Worm (Caenorhabditis elegans) whole organism, young adult: ENCODE measurements around the gene glb-20.
A peak's percentile ranks its signal among the peaks of the same experiment; 100 is the strongest.

Experiments used
- B0019.2 ChIP-seq: fragments of 200-800 bp; sonication (Bioruptor generic); conservative IDR thresholded peaks from 2 replicates; pipeline ENCODE4 v1.3.6; 2022; ENCODE audit warnings: missing genetic modification reagents, missing genetic modification characterization, missing compliant biosample characterization
- B0035.1 ChIP-seq: sonication (generic microtip); optimal IDR thresholded peaks from 2 replicates; lab custom pipeline; 2016; ENCODE audit warnings: missing genetic modification characterization, mild to moderate bottlenecking, missing compliant biosample characterization, missing genotype, missing genetic modification reagents
- B0261.1 ChIP-seq: sonication (generic microtip); optimal IDR thresholded peaks from 2 replicates; lab custom pipeline; 2016; ENCODE audit warnings: mild to moderate bottlenecking, missing genetic modification characterization, moderate library complexity, missing compliant biosample characterization
- B0336.3 ChIP-seq: fragments of 200-800 bp; sonication (Bioruptor generic); IDR thresholded peaks from 2 replicates; pipeline ENCODE4 v1.3.6; 2022; ENCODE audit warnings: missing genetic modification characterization, missing compliant biosample characterization
- F22D6.2 ChIP-seq: sonication (generic microtip); optimal IDR thresholded peaks from 2 replicates; lab custom pipeline; 2016; ENCODE audit warnings: mild to moderate bottlenecking, missing genetic modification characterization, missing compliant biosample characterization
- F33H1.4 ChIP-seq: fragments of 200-800 bp; sonication (Bioruptor generic); IDR thresholded peaks from 2 replicates; pipeline ENCODE4 v1.3.6; 2022; ENCODE audit warnings: missing genetic modification reagents, missing genetic modification characterization, missing compliant biosample characterization
- F52B5.7 ChIP-seq: sonication (generic microtip); optimal IDR thresholded peaks from 2 replicates; lab custom pipeline; 2016; ENCODE audit warnings: mild to moderate bottlenecking, missing genetic modification characterization, missing compliant biosample characterization
- Y67H2A.10 ChIP-seq: fragments of 200-800 bp; sonication (Bioruptor generic); conservative IDR thresholded peaks from 2 replicates; pipeline ENCODE4 v1.3.6; 2022; ENCODE audit warnings: missing genetic modification reagents, missing genetic modification characterization, missing compliant biosample characterization
- Y95B8A.8 ChIP-seq: fragments of 200-800 bp; sonication (Bioruptor generic); IDR thresholded peaks from 2 replicates; pipeline ENCODE4 v1.3.6; 2022; ENCODE audit warnings: missing genetic modification reagents, missing genetic modification characterization, missing compliant biosample characterization
- attf-5 ChIP-seq: fragments of 200-800 bp; sonication (Bioruptor generic); optimal IDR thresholded peaks from 2 replicates; lab custom pipeline; 2018; ENCODE audit warnings: mild to moderate bottlenecking, missing genetic modification characterization, missing compliant biosample characterization
- bed-2 ChIP-seq: fragments of 200-800 bp; sonication (Bioruptor generic); IDR thresholded peaks from 2 replicates; pipeline ENCODE4 v1.3.6; 2022; ENCODE audit warnings: missing genetic modification reagents, missing genetic modification characterization, missing compliant biosample characterization
- ceh-27 ChIP-seq: fragments of 200-800 bp; sonication (Bioruptor generic); optimal IDR thresholded peaks from 2 replicates; lab custom pipeline; 2018; ENCODE audit warnings: mild to moderate bottlenecking, missing genetic modification characterization, moderate library complexity, missing compliant biosample characterization
- die-1 ChIP-seq: sonication (generic microtip); optimal IDR thresholded peaks from 2 replicates; lab custom pipeline; 2016; ENCODE audit warnings: missing genotype, mild to moderate bottlenecking, missing genetic modification characterization, missing compliant biosample characterization
- dpl-1 ChIP-seq: fragments of 150-350 bp; optimal IDR thresholded peaks from 2 replicates; lab custom pipeline; 2014; ENCODE audit warnings: missing biosample characterization, missing genetic modification reagents, missing genetic modification characterization
- egl-18 ChIP-seq: fragments of 200-800 bp; sonication (Bioruptor generic); IDR thresholded peaks from 2 replicates; pipeline ENCODE4 v1.3.6; 2022; ENCODE audit warnings: missing genetic modification reagents, missing genetic modification characterization, missing compliant biosample characterization
- egrh-3 ChIP-seq: fragments of 200-800 bp; sonication (Bioruptor generic); IDR thresholded peaks from 2 replicates; pipeline ENCODE4 v1.3.6; 2022; ENCODE audit warnings: missing genetic modification reagents, missing genetic modification characterization, missing compliant biosample characterization
- gei-17 ChIP-seq: fragments of 200-800 bp; sonication (Bioruptor generic); optimal IDR thresholded peaks from 2 replicates; lab custom pipeline; 2018; ENCODE audit warnings: mild to moderate bottlenecking, missing genetic modification characterization, missing compliant biosample characterization
- hmg-20 ChIP-seq: fragments of 200-800 bp; sonication (Bioruptor generic); IDR thresholded peaks from 2 replicates; pipeline ENCODE4 v1.3.6; 2022; ENCODE audit warnings: missing genetic modification reagents, missing genetic modification characterization, missing compliant biosample characterization
- hsf-1 ChIP-seq: fragments of 200-800 bp; sonication (Bioruptor generic); IDR thresholded peaks from 2 replicates; pipeline ENCODE4 v1.3.6; 2022; ENCODE audit warnings: missing genetic modification reagents, missing genetic modification characterization, missing compliant biosample characterization
- lag-1 ChIP-seq: fragments of 200-800 bp; sonication (Bioruptor generic); IDR thresholded peaks from 2 replicates; pipeline ENCODE4 v1.3.6; 2022; ENCODE audit warnings: missing genetic modification reagents, missing genetic modification characterization, missing compliant biosample characterization
- lin-26 ChIP-seq: fragments of 200-800 bp; sonication (Bioruptor generic); IDR thresholded peaks from 2 replicates; pipeline ENCODE4 v1.3.6; 2022; ENCODE audit warnings: missing genetic modification reagents, missing genetic modification characterization, missing compliant biosample characterization
- madf-10 ChIP-seq: sonication (generic microtip); optimal IDR thresholded peaks from 2 replicates; lab custom pipeline; 2016; ENCODE audit warnings: mild to moderate bottlenecking, missing genetic modification characterization, missing compliant biosample characterization
- madf-3 ChIP-seq: fragments of 200-800 bp; sonication (Bioruptor generic); IDR thresholded peaks from 2 replicates; pipeline ENCODE4 v1.3.6; 2022; ENCODE audit warnings: missing genetic modification reagents, missing genetic modification characterization, missing compliant biosample characterization
- madf-8 ChIP-seq: fragments of 200-800 bp; sonication (Bioruptor generic); conservative IDR thresholded peaks from 2 replicates; pipeline ENCODE4 v1.3.6; 2022; ENCODE audit warnings: missing genetic modification reagents, missing genetic modification characterization, missing compliant biosample characterization
- mcd-1 ChIP-seq: fragments of 200-800 bp; sonication (Bioruptor generic); IDR thresholded peaks from 2 replicates; pipeline ENCODE4 v1.3.6; 2022; ENCODE audit warnings: missing genetic modification reagents, missing genetic modification characterization, missing compliant biosample characterization
- nfya-1 ChIP-seq: sonication (generic microtip); optimal IDR thresholded peaks from 2 replicates; lab custom pipeline; 2017; ENCODE audit warnings: antibody characterized with exemption, missing compliant biosample characterization, missing genetic modification characterization, borderline replicate concordance; ENCODE audit not compliant: insufficient read depth
- nhr-80 ChIP-seq: sonication (generic microtip); optimal IDR thresholded peaks from 2 replicates; lab custom pipeline; 2016; ENCODE audit warnings: missing genetic modification characterization, missing compliant biosample characterization
- pbrm-1 ChIP-seq: fragments of 200-800 bp; sonication (Bioruptor generic); IDR thresholded peaks from 2 replicates; pipeline ENCODE4 v1.3.6; 2022; ENCODE audit warnings: missing genetic modification reagents, missing genetic modification characterization, missing compliant biosample characterization
- pha-4 ChIP-seq: fragments of 150-350 bp; sonication (generic microtip); optimal IDR thresholded peaks from 2 replicates; lab custom pipeline; 2014; ENCODE audit warnings: missing biosample characterization, missing genetic modification reagents, missing genetic modification characterization
- rcor-1 ChIP-seq: fragments of 200-800 bp; sonication (Bioruptor generic); IDR thresholded peaks from 2 replicates; pipeline ENCODE4 v1.3.6; 2022; ENCODE audit warnings: missing genetic modification reagents, missing genetic modification characterization, missing compliant biosample characterization
- rec-8 ChIP-seq, 2 experiments: sonication (generic microtip); optimal IDR thresholded peaks; 2 replicates each; lab custom pipeline; 2016; ENCODE audit warnings: mild to moderate bottlenecking in 2 of 2, missing genetic modification characterization in 2 of 2, missing genetic modification reagents in 2 of 2, missing genotype in 2 of 2, missing biosample characterization in 1 of 2, missing compliant biosample characterization in 1 of 2, moderate library complexity in 1 of 2
- rpc-1 ChIP-seq, 2 experiments: fragments of 150-350 bp in 1 of 2; sonication (generic microtip) in 1 of 2; optimal IDR thresholded peaks; 2 replicates each; lab custom pipeline; 2014 to 2018; ENCODE audit warnings: missing biosample characterization in 1 of 2, missing genetic modification characterization in 1 of 2, missing genetic modification reagents in 1 of 2, missing genotype in 1 of 2
- snpc-3.4 ChIP-seq: sonication (generic microtip); optimal IDR thresholded peaks from 2 replicates; lab custom pipeline; 2017; ENCODE audit warnings: missing genetic modification characterization, mild to moderate bottlenecking, missing compliant biosample characterization, antibody characterized with exemption, moderate library complexity, missing genotype, missing genetic modification reagents
- tbx-9 ChIP-seq: sonication (generic microtip); optimal IDR thresholded peaks from 2 replicates; lab custom pipeline; 2016; ENCODE audit warnings: borderline replicate concordance, missing genetic modification characterization, inconsistent platforms, missing compliant biosample characterization

glb-20 gene

ce11 chrX:13583895-13584344 lies 28.0 kb upstream of the glb-20 start (continued):
- no peak for TF ChIP-seq snpc-3.4 (tag; lab: Kevin White, UChicago)
- no peak for TF ChIP-seq lag-1 (GFP tag; lab: Robert Waterston, UW)
- TF ChIP-seq Y67H2A.10 (GFP tag; lab: Robert Waterston, UW) = no peak
- peak; percentile 38 for TF ChIP-seq mcd-1 (GFP tag; lab: Robert Waterston, UW)
- no peak for TF ChIP-seq B0019.2
- no peak for TF ChIP-seq nfya-1
- no peak for TF ChIP-seq madf-3 (GFP tag; lab: Robert Waterston, UW)
- TF ChIP-seq F33H1.4 = no peak
- TF ChIP-seq lin-26 = 0 out of 2 replicates have a peak, but pooled peaks have one; percentile 45
- no peak for TF ChIP-seq F22D6.2
- peak; percentile 16 for TF ChIP-seq die-1 (tag; lab: Kevin White, UChicago)
- peak; percentile 33 for TF ChIP-seq gei-17 (GFP tag; lab: Kevin White, UChicago)
- TF ChIP-seq B0261.1 (tag; lab: Kevin White, UChicago) = no peak
- TF ChIP-seq B0336.3 = no peak
- TF ChIP-seq ceh-27 = peak; percentile 12
- no peak for TF ChIP-seq madf-8 (GFP tag; lab: Robert Waterston, UW)
- no peak for TF ChIP-seq attf-5 (GFP tag; lab: Kevin White, UChicago)
- TF ChIP-seq pbrm-1 = no peak
- no peak for TF ChIP-seq dpl-1 (GFP tag; lab: Kevin White, UChicago)
- TF ChIP-seq F52B5.7 (tag; lab: Kevin White, UChicago) = peak; percentile 63
- TF ChIP-seq egrh-3 = peak; percentile 59
- TF ChIP-seq pha-4 (tag; lab: Kevin White, UChicago) = no peak
- TF ChIP-seq madf-10 = no peak

- no peak for TF ChIP-seq Y95B8A.8 (GFP tag; lab: Robert Waterston, UW)
- no peak for TF ChIP-seq B0019.2
- TF ChIP-seq snpc-3.4 (tag; lab: Kevin White, UChicago) = no peak
- no peak for TF ChIP-seq rpc-1 (optimal IDR thresholded peaks at IDR 0.05; lab: Kevin White, UChicago)
- TF ChIP-seq rpc-1 (tag; optimal IDR thresholded peaks at IDR 0.05; lab: Kevin White, UChicago) = peak; percentile 51
- no peak for TF ChIP-seq tbx-9 (tag; lab: Kevin White, UChicago)
Observed at ce11 chrX:13581820-13582219, 25.9 kb upstream of the glb-20 start, which contains the start of gene F54B11.10. F54B11.10 (plus strand) TSS chrX:13582120.

- TF ChIP-seq nhr-80 (tag; lab: Kevin White, UChicago) (peak; percentile 45), hsf-1 (GFP tag; lab: Robert Waterston, UW) (no peak)
Observed at ce11 chrX:13578483-13578882, 22.5 kb upstream of the glb-20 start, which contains the start of gene F54B11.11. F54B11.11 (plus strand) TSS chrX:13578783.

ce11 chrX:13574029-13574428 lies 18.1 kb upstream of the glb-20 start:
- TF ChIP-seq bed-2 (GFP tag; lab: Robert Waterston, UW) = no peak
- TF ChIP-seq B0035.1 (tag; lab: Kevin White, UChicago) = no peak
- no peak for TF ChIP-seq F22D6.2
- no peak for TF ChIP-seq rec-8 (tag; optimal IDR thresholded peaks at IDR 0.05; lab: Kevin White, UChicago)
- TF ChIP-seq hmg-20 = no peak
- TF ChIP-seq rcor-1 (GFP tag; lab: Robert Waterston, UW) = no peak
- no peak for TF ChIP-seq egl-18 (GFP tag; lab: Robert Waterston, UW)
- TF ChIP-seq B0261.1 (tag; lab: Kevin White, UChicago) = no peak
